Worm (Caenorhabditis elegans) whole organism, L4 larva: ENCODE measurements around the gene cest-5.2.

Source experiments
- aly-2 ChIP-seq: sonication (generic microtip); optimal IDR thresholded peaks from 2 replicates; lab custom pipeline; 2018; ENCODE audit warnings: missing biosample characterization, missing genetic modification characterization
- dmd-8 ChIP-seq: fragments of 200-800 bp; sonication (Bioruptor generic); IDR thresholded peaks from 2 replicates; pipeline ENCODE4 v1.3.6; 2022; ENCODE audit warnings: missing genetic modification characterization, missing compliant biosample characterization
- fos-1 ChIP-seq: fragments of 150-350 bp; optimal IDR thresholded peaks from 2 replicates; lab custom pipeline; 2014; ENCODE audit warnings: missing biosample characterization, missing genetic modification characterization
- lin-13 ChIP-seq: fragments of 150-350 bp; optimal IDR thresholded peaks from 2 replicates; lab custom pipeline; 2014; ENCODE audit warnings: missing biosample characterization, missing genetic modification reagents, missing genetic modification characterization
- nhr-77 ChIP-seq: fragments of 150-350 bp; optimal IDR thresholded peaks from 2 replicates; lab custom pipeline; 2014; ENCODE audit warnings: missing biosample characterization, missing genetic modification characterization
- pqm-1 ChIP-seq: sonication (generic microtip); optimal IDR thresholded peaks from 2 replicates; lab custom pipeline; 2017; ENCODE audit warnings: missing biosample characterization, missing genetic modification characterization
- sdz-12 ChIP-seq: fragments of 200-800 bp; sonication (Bioruptor generic); optimal IDR thresholded peaks from 2 replicates; lab custom pipeline; 2018; ENCODE audit warnings: mild to moderate bottlenecking, missing genetic modification characterization, missing compliant biosample characterization
- tra-1 ChIP-seq: fragments of 200-800 bp; sonication (Bioruptor generic); IDR thresholded peaks from 2 replicates; pipeline ENCODE4 v1.3.6; 2022; ENCODE audit warnings: missing genetic modification reagents, missing genetic modification characterization, missing compliant biosample characterization
- zfp-2 ChIP-seq: sonication (generic microtip); optimal IDR thresholded peaks from 2 replicates; lab custom pipeline; 2016; ENCODE audit warnings: mild to moderate bottlenecking, missing genetic modification characterization, missing compliant biosample characterization
- ztf-11 ChIP-seq: fragments of 150-350 bp; optimal IDR thresholded peaks from 2 replicates; lab custom pipeline; 2014; ENCODE audit warnings: missing biosample characterization, missing genetic modification characterization

DNA sequence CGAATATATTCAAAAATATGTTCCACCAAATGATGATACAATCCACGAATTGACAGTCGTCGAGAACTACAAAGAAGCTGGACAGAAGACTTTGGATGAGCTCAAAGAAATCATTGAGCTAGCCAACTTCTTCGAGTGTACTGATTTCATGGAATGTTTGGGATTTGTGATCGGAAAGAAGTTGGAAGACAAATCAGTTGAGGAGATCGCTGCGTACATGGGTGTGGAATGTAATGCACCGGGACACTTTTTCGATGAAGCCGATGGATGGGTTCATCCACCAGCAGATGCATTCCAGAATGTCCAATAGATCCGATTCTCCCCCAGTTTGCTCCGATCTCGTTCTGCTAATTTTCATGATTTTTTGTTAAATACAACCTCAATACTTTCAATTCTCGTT lies 24.2 kb downstream of the cest-5.2 start:
- no peak for TF ChIP-seq lin-13 (GFP tag; lab: Kevin White, UChicago)
- TF ChIP-seq tra-1 (GFP tag; lab: Robert Waterston, UW) = no peak
- TF ChIP-seq ztf-11 (tag; lab: Kevin White, UChicago) = no peak
- TF ChIP-seq dmd-8 (GFP tag; lab: Robert Waterston, UW) = no peak
- TF ChIP-seq aly-2 = no peak
- no peak for TF ChIP-seq zfp-2
- no peak for TF ChIP-seq sdz-12
- TF ChIP-seq pqm-1 = no peak
- no peak for TF ChIP-seq fos-1 (tag; lab: Kevin White, UChicago)
- TF ChIP-seq nhr-77 (tag; lab: Kevin White, UChicago) = no peak
